Fruit fly (Drosophila melanogaster): ENCODE data around the gene sc.

DNA sequence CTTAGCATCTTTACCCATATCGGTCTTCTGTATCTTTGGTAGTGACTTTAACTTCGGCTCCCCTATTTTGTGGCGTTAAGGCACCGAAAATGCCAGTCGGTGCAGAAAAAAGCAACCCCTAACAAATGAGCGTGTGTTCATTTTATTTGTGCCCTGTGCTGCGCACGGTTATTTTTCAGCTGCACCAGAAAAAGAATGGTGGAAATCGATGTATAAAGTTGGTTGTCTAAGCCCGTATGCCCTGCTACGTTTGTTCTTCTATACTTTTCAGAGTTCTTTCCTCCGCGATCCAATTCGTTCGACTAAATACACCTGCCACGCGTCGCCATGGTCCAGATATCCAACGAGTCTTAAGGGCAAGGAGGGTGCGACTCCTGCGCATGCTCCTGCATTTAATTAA is 2.9 kb upstream of the sc start:
- TF ChIP-seq CG7045 (GFP tag; optimal IDR thresholded peaks at IDR 0.05) (no peak), kay (GFP tag; ENCODE audit: borderline replicate concordance) (no peak), cic (GFP tag; optimal IDR thresholded peaks at IDR 0.05) (no peak), Crg-1 (GFP tag; optimal IDR thresholded peaks at IDR 0.05) (no peak)
